Fruit fly (Drosophila melanogaster) whole organism, embryonic: ENCODE results near the gene CG11367.

Experiments
- Bteb2 ChIP-seq: fragments of 200-800 bp; sonication (Bioruptor generic); optimal IDR thresholded peaks from 2 replicates; lab custom pipeline; 2016; ENCODE audit warnings: missing biosample characterization, missing genetic modification characterization
- CG10565 ChIP-seq: fragments of 200-800 bp; sonication (Bioruptor generic); optimal IDR thresholded peaks from 3 replicates; lab custom pipeline; 2016; ENCODE audit warnings: missing biosample characterization, mild to moderate bottlenecking, missing genetic modification characterization
- CG11085 ChIP-seq: fragments of 200-800 bp; sonication (Bioruptor generic); IDR thresholded peaks from 2 replicates; pipeline ENCODE4 v1.3.6; 2022; ENCODE audit warnings: missing biosample characterization, missing genetic modification characterization
- CG11696 ChIP-seq: fragments of 200-800 bp; sonication (Bioruptor generic); IDR thresholded peaks from 2 replicates; pipeline ENCODE4 v1.3.6; 2022; ENCODE audit warnings: missing biosample characterization, missing genetic modification characterization
- CG12659 ChIP-seq: fragments of 200-800 bp; sonication (Bioruptor generic); optimal IDR thresholded peaks from 3 replicates; lab custom pipeline; 2017; ENCODE audit warnings: mild to moderate bottlenecking, missing biosample characterization, missing genetic modification reagents, missing genetic modification characterization
- CG13894 ChIP-seq: fragments of 200-800 bp; sonication (Bioruptor generic); optimal IDR thresholded peaks from 3 replicates; lab custom pipeline; 2018; ENCODE audit warnings: missing biosample characterization, mild to moderate bottlenecking, missing genetic modification characterization, moderate library complexity
- CG14014 ChIP-seq: fragments of 200-800 bp; sonication (Bioruptor generic); IDR thresholded peaks from 2 replicates; pipeline ENCODE4 v1.3.6; 2022; ENCODE audit warnings: missing biosample characterization, missing genetic modification characterization
- CG1529 ChIP-seq: fragments of 200-800 bp; sonication (Bioruptor generic); optimal IDR thresholded peaks from 3 replicates; lab custom pipeline; 2018; ENCODE audit warnings: missing biosample characterization, missing genetic modification characterization
- CG18011 ChIP-seq: fragments of 200-800 bp; sonication (Bioruptor generic); optimal IDR thresholded peaks from 2 replicates; lab custom pipeline; 2017; ENCODE audit warnings: missing biosample characterization, missing genetic modification characterization, mild to moderate bottlenecking, moderate library complexity, missing genotype
- CG2199 ChIP-seq: fragments of 200-800 bp; sonication (Bioruptor generic); IDR thresholded peaks from 3 replicates; pipeline ENCODE4 v1.3.6; 2022; ENCODE audit warnings: missing biosample characterization, missing genetic modification characterization
- CG31441 ChIP-seq: fragments of 200-800 bp; sonication (Bioruptor generic); IDR thresholded peaks from 2 replicates; pipeline ENCODE4 v1.3.6; 2022; ENCODE audit warnings: missing biosample characterization, missing genetic modification characterization
- CG34224 ChIP-seq: fragments of 200-800 bp; sonication (Bioruptor generic); IDR thresholded peaks from 3 replicates; pipeline ENCODE4 v1.3.6; 2022; ENCODE audit warnings: missing biosample characterization, missing genetic modification characterization; ENCODE audit not compliant: partially characterized antibody
- CG7271 ChIP-seq: fragments of 200-800 bp; sonication (Bioruptor generic); optimal IDR thresholded peaks from 2 replicates; lab custom pipeline; 2018; ENCODE audit warnings: missing biosample characterization, mild to moderate bottlenecking, missing genetic modification characterization, moderate library complexity
- CG7786 ChIP-seq: fragments of 200-800 bp; sonication (Bioruptor generic); optimal IDR thresholded peaks from 2 replicates; lab custom pipeline; 2016; ENCODE audit warnings: missing biosample characterization, missing genetic modification characterization
- CG7963 ChIP-seq: fragments of 200-800 bp; sonication (Bioruptor generic); IDR thresholded peaks from 3 replicates; pipeline ENCODE4 v1.3.6; 2022; ENCODE audit warnings: missing biosample characterization, missing genetic modification characterization; ENCODE audit not compliant: partially characterized antibody
- CG8359 ChIP-seq: fragments of 200-800 bp; sonication (Bioruptor generic); optimal IDR thresholded peaks from 2 replicates; lab custom pipeline; 2017; ENCODE audit warnings: missing biosample characterization, mild to moderate bottlenecking, missing genetic modification characterization, borderline replicate concordance
- CG8388 ChIP-seq: fragments of 200-800 bp; sonication (Bioruptor generic); optimal IDR thresholded peaks from 2 replicates; lab custom pipeline; 2019; ENCODE audit warnings: missing biosample characterization, mild to moderate bottlenecking, missing genetic modification characterization, moderate library complexity
- CG9215 ChIP-seq: fragments of 200-800 bp; sonication (Bioruptor generic); IDR thresholded peaks from 2 replicates; pipeline ENCODE4 v1.3.6; 2022; ENCODE audit warnings: missing biosample characterization, missing genetic modification characterization
- CG9876 ChIP-seq: fragments of 200-800 bp; sonication (Bioruptor generic); optimal IDR thresholded peaks from 2 replicates; lab custom pipeline; 2016; ENCODE audit warnings: missing biosample characterization, missing genetic modification characterization
- Deaf1 ChIP-seq: fragments of 200-800 bp; optimal IDR thresholded peaks from 3 replicates; lab custom pipeline; 2019; ENCODE audit warnings: missing biosample characterization, mild to moderate bottlenecking, missing genetic modification characterization, moderate library complexity
- Dek ChIP-seq: fragments of 200-800 bp; sonication (Bioruptor generic); optimal IDR thresholded peaks from 3 replicates; lab custom pipeline; 2019; ENCODE audit warnings: missing biosample characterization, mild to moderate bottlenecking, missing genetic modification characterization, moderate library complexity
- Dp ChIP-seq: fragments of 200-800 bp; sonication (Bioruptor generic); optimal IDR thresholded peaks from 2 replicates; lab custom pipeline; 2018; ENCODE audit warnings: missing biosample characterization, mild to moderate bottlenecking, missing genetic modification characterization, moderate library complexity
- Dref ChIP-seq: fragments of 200-800 bp; sonication (Bioruptor generic); IDR thresholded peaks from 2 replicates; pipeline ENCODE4 v1.3.6; 2022; ENCODE audit warnings: missing biosample characterization, missing genetic modification characterization
- Elba2 ChIP-seq: fragments of 200-800 bp; sonication (Bioruptor generic); optimal IDR thresholded peaks from 3 replicates; lab custom pipeline; 2016; ENCODE audit warnings: missing biosample characterization, missing genetic modification characterization
- Ets65A ChIP-seq: fragments of 200-800 bp; sonication (Bioruptor generic); peaks from one replicate; lab custom pipeline; 2016; ENCODE audit warnings: missing biosample characterization, missing genetic modification characterization
- Gsc ChIP-seq: fragments of 200-800 bp; sonication (Bioruptor generic); IDR thresholded peaks from 2 replicates; pipeline ENCODE4 v1.3.6; 2022; ENCODE audit warnings: missing biosample characterization, missing genetic modification characterization
- Hey ChIP-seq: fragments of 200-800 bp; sonication (Bioruptor generic); optimal IDR thresholded peaks from 3 replicates; lab custom pipeline; 2018; ENCODE audit warnings: missing biosample characterization, mild to moderate bottlenecking, missing genetic modification characterization
- HmgD ChIP-seq: fragments of 200-800 bp; sonication (Bioruptor generic); optimal IDR thresholded peaks from 3 replicates; lab custom pipeline; 2016; ENCODE audit warnings: missing biosample characterization, missing genetic modification characterization
- Hmx ChIP-seq: fragments of 200-800 bp; sonication (Bioruptor generic); optimal IDR thresholded peaks from 2 replicates; lab custom pipeline; 2016; ENCODE audit warnings: missing biosample characterization, missing genetic modification characterization
- Hsf ChIP-seq: fragments of 200-800 bp; sonication (Bioruptor generic); optimal IDR thresholded peaks from 3 replicates; lab custom pipeline; 2016; ENCODE audit warnings: missing biosample characterization, missing genetic modification characterization
- Mes4 ChIP-seq: fragments of 200-800 bp; sonication (Bioruptor generic); optimal IDR thresholded peaks from 2 replicates; lab custom pipeline; 2016; ENCODE audit warnings: missing biosample characterization, missing genetic modification characterization
- NFAT ChIP-seq: fragments of 200-800 bp; sonication (Bioruptor generic); IDR thresholded peaks from 2 replicates; pipeline ENCODE4 v1.3.6; 2022; ENCODE audit warnings: missing biosample characterization, missing genetic modification characterization
- Sox102F ChIP-seq: fragments of 200-800 bp; sonication (Bioruptor generic); optimal IDR thresholded peaks from 2 replicates; lab custom pipeline; 2018; ENCODE audit warnings: missing biosample characterization, mild to moderate bottlenecking, missing genetic modification characterization, moderate library complexity
- Tbp ChIP-seq: fragments of >200 bp; optimal IDR thresholded peaks from 2 replicates; lab custom pipeline; 2018; ENCODE audit warnings: missing biosample characterization, missing genetic modification characterization
- ab ChIP-seq: fragments of 200-800 bp; sonication (Bioruptor generic); optimal IDR thresholded peaks from 2 replicates; lab custom pipeline; 2016; ENCODE audit warnings: missing biosample characterization, missing genetic modification characterization
- aop ChIP-seq: fragments of 200-800 bp; sonication (Bioruptor generic); IDR thresholded peaks from 2 replicates; pipeline ENCODE4 v1.3.6; 2022; ENCODE audit warnings: missing biosample characterization, missing genetic modification characterization
- corto ChIP-seq: fragments of 200-800 bp; sonication (Bioruptor generic); optimal IDR thresholded peaks from 2 replicates; lab custom pipeline; 2016; ENCODE audit warnings: missing biosample characterization, mild to moderate bottlenecking, missing genetic modification characterization, moderate library complexity
- crol ChIP-seq: fragments of 200-800 bp; sonication (Bioruptor generic); IDR thresholded peaks from 2 replicates; pipeline ENCODE4 v1.3.6; 2022; ENCODE audit warnings: missing biosample characterization, missing genetic modification characterization
- en ChIP-seq: fragments of 200-800 bp; sonication (Bioruptor generic); optimal IDR thresholded peaks from 2 replicates; lab custom pipeline; 2016; ENCODE audit warnings: missing biosample characterization, missing genetic modification characterization
- gfzf ChIP-seq: fragments of 200-800 bp; sonication (Bioruptor generic); optimal IDR thresholded peaks from 2 replicates; lab custom pipeline; 2016; ENCODE audit warnings: missing biosample characterization, mild to moderate bottlenecking, missing genetic modification characterization, moderate library complexity
- grau ChIP-seq: fragments of 200-800 bp; optimal IDR thresholded peaks from 3 replicates; lab custom pipeline; 2019; ENCODE audit warnings: missing biosample characterization, mild to moderate bottlenecking, missing genetic modification characterization, moderate library complexity
- gsb ChIP-seq: fragments of 200-800 bp; sonication (Bioruptor generic); IDR thresholded peaks from 2 replicates; pipeline ENCODE4 v1.3.6; 2022; ENCODE audit warnings: missing biosample characterization, missing genetic modification characterization
- jigr1 ChIP-seq: fragments of 200-800 bp; sonication (Bioruptor generic); IDR thresholded peaks from 3 replicates; pipeline ENCODE4 v1.3.6; 2022; ENCODE audit warnings: missing biosample characterization, missing genetic modification characterization
- oc ChIP-seq: fragments of 200-800 bp; sonication (Bioruptor generic); optimal IDR thresholded peaks from 2 replicates; lab custom pipeline; 2018; ENCODE audit warnings: missing biosample characterization, mild to moderate bottlenecking, missing genetic modification characterization, moderate library complexity
- otp ChIP-seq: fragments of 200-800 bp; sonication (Bioruptor generic); IDR thresholded peaks from 3 replicates; pipeline ENCODE4, ENCODE4 v1.3.6; 2022; ENCODE audit warnings: missing biosample characterization, missing genetic modification characterization
- ranshi ChIP-seq: fragments of 200-800 bp; sonication (Bioruptor generic); IDR thresholded peaks from 2 replicates; pipeline ENCODE4 v1.3.6; 2022; ENCODE audit warnings: missing biosample characterization, missing genetic modification characterization
- row ChIP-seq: fragments of 200-800 bp; sonication (Bioruptor generic); IDR thresholded peaks from 3 replicates; pipeline ENCODE4 v1.3.6; 2022; ENCODE audit warnings: missing biosample characterization, missing genetic modification characterization
- schlank ChIP-seq: fragments of 200-800 bp; sonication (Bioruptor generic); optimal IDR thresholded peaks from 2 replicates; lab custom pipeline; 2018; ENCODE audit warnings: missing biosample characterization, mild to moderate bottlenecking, missing genetic modification characterization
- scrt ChIP-seq: fragments of 200-800 bp; sonication (Bioruptor generic); optimal IDR thresholded peaks from 2 replicates; lab custom pipeline; 2018; ENCODE audit warnings: missing biosample characterization, mild to moderate bottlenecking, missing genetic modification characterization, moderate library complexity
- slbo ChIP-seq: fragments of 200-800 bp; sonication (Bioruptor generic); IDR thresholded peaks from 2 replicates; pipeline ENCODE4 v1.3.6; 2022; ENCODE audit warnings: missing biosample characterization, missing genetic modification characterization
- sr ChIP-seq: fragments of 200-800 bp; sonication (Bioruptor generic); IDR thresholded peaks from 3 replicates; pipeline ENCODE4 v1.3.6; 2022; ENCODE audit warnings: missing biosample characterization, missing genetic modification characterization
- tgo ChIP-seq: fragments of 200-800 bp; sonication (Bioruptor generic); IDR thresholded peaks from 3 replicates; pipeline ENCODE4 v1.3.6; 2022; ENCODE audit warnings: missing biosample characterization, missing genetic modification characterization

Gene CG11367

DNA sequence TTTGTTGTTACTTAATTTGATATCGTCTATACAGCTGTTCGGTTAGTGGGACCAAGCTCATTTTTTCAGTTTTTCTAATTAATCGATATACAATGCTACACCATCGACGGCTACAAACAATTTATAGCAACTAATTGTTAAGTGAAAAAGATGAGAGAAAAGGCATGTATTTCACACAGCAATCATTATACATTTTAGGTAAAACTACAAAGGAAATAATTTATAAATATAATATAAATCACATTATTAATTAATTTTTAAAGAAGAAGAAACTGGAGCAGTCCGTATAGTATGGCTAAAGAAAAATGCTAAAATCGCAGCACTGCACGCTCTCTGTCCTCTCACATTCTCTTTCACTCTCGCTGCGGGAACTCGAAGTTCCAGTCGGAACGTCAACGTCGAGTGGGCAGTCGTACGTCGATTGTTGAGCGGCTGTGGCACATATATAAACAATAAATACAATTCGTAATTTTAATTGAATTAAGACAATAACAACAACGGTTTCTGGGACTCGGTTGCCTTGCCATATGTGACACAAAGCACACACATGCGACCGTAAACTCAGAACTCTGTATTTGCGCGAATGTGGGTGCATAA is at the start of gene CG11367, which contains the start of gene CG14450 (continued):
- no peak for TF ChIP-seq CG9215 (GFP tag; lab: Robert Waterston, UW)
- TF ChIP-seq gfzf (GFP tag; lab: Kevin White, UChicago), result peak; percentile 71
- TF ChIP-seq en (GFP tag; lab: Kevin White, UChicago), result no peak
- no peak for TF ChIP-seq Hmx (GFP tag; lab: Kevin White, UChicago)
- no peak for TF ChIP-seq Hey (tag; lab: Kevin White, UChicago)
- TF ChIP-seq CG8359, result no peak
- TF ChIP-seq CG10565 (GFP tag; lab: Kevin White, UChicago), result no peak
- peak; percentile 47 for TF ChIP-seq CG13894 (tag; lab: Kevin White, UChicago)
- TF ChIP-seq CG31441, result peak; percentile 61
- no peak for TF ChIP-seq schlank (tag; lab: Kevin White, UChicago)
- peak; percentile 64 for TF ChIP-seq CG12659
- TF ChIP-seq CG1529 (GFP tag; lab: Kevin White, UChicago), result peak; percentile 60
- TF ChIP-seq CG11085 (GFP tag; lab: Robert Waterston, UW), result no peak
- TF ChIP-seq HmgD, result no peak
- peak; percentile 57; the same call in 1 of the 3 replicates for TF ChIP-seq sr (GFP tag; lab: Robert Waterston, UW)
- TF ChIP-seq Ets65A, result no peak
- TF ChIP-seq otp (GFP tag; lab: Robert Waterston, UW), result no peak
- TF ChIP-seq CG18011 (GFP tag; lab: Kevin White, UChicago), result no peak
- TF ChIP-seq Tbp, result no peak
- TF ChIP-seq CG9876 (GFP tag; lab: Kevin White, UChicago), result no peak
- TF ChIP-seq CG34224 (GFP tag; lab: Robert Waterston, UW), result peak; percentile 18; the same call in 1 of the 3 replicates
- peak; percentile 26 for TF ChIP-seq Dp
- TF ChIP-seq oc, result no peak
- TF ChIP-seq Sox102F (GFP tag; lab: Kevin White, UChicago), result no peak
- TF ChIP-seq Deaf1, result peak; percentile 89
- TF ChIP-seq slbo (GFP tag; lab: Robert Waterston, UW), result no peak
- no peak for TF ChIP-seq Hsf (GFP tag; lab: Kevin White, UChicago)
- TF ChIP-seq scrt (GFP tag; lab: Kevin White, UChicago), result peak; percentile 16
- no peak for TF ChIP-seq tgo (GFP tag; lab: Robert Waterston, UW)
- TF ChIP-seq ranshi, result no peak
- no peak for TF ChIP-seq aop (GFP tag; lab: Robert Waterston, UW)
- TF ChIP-seq corto (GFP tag; lab: Kevin White, UChicago), result no peak
- TF ChIP-seq CG14014 (GFP tag; lab: Robert Waterston, UW), result no peak
- no peak for TF ChIP-seq CG2199
- no peak for TF ChIP-seq NFAT
- no peak for TF ChIP-seq CG7271 (tag; lab: Kevin White, UChicago)
- no peak; the same call in 2 of the 3 replicates for TF ChIP-seq jigr1 (GFP tag; lab: Robert Waterston, UW)
- TF ChIP-seq CG7786, result no peak
- TF ChIP-seq CG8388 (GFP tag; lab: Kevin White, UChicago), result no peak
- TF ChIP-seq Elba2 (GFP tag; lab: Kevin White, UChicago), result no peak
- no peak for TF ChIP-seq crol (GFP tag; lab: Robert Waterston, UW)
- peak; percentile 93 for TF ChIP-seq row (GFP tag; lab: Robert Waterston, UW)
- TF ChIP-seq Bteb2 (GFP tag; lab: Kevin White, UChicago), result no peak
- peak; percentile 46 for TF ChIP-seq grau (tag; lab: Kevin White, UChicago)
- peak; percentile 46 for TF ChIP-seq Dek (tag; lab: Kevin White, UChicago)
- TF ChIP-seq Gsc (GFP tag; lab: Robert Waterston, UW), result no peak
- no peak for TF ChIP-seq Mes4
- no peak for TF ChIP-seq gsb (GFP tag; lab: Robert Waterston, UW)
- TF ChIP-seq Dref (GFP tag; lab: Robert Waterston, UW), result peak; percentile 61
- no peak for TF ChIP-seq CG11696 (GFP tag; lab: Robert Waterston, UW)
- no peak for TF ChIP-seq CG7963 (GFP tag; lab: Robert Waterston, UW)
- no peak for TF ChIP-seq ab (GFP tag; lab: Kevin White, UChicago)
